Fruit fly (Drosophila melanogaster) whole organism, embryonic: Measurements from ENCODE around the gene CG6094.

ENCODE experiments used
- Abd-B ChIP-seq: fragments of 200-800 bp; sonication (Bioruptor generic); optimal IDR thresholded peaks from 2 replicates; lab custom pipeline; 2018; ENCODE audit warnings: missing biosample characterization, mild to moderate bottlenecking, missing genetic modification characterization, moderate library complexity
- Bgb ChIP-seq: fragments of 200-800 bp; sonication (Bioruptor generic); IDR thresholded peaks from 2 replicates; pipeline ENCODE4 v1.3.6; 2022; ENCODE audit warnings: missing biosample characterization, missing genetic modification characterization; ENCODE audit not compliant: partially characterized antibody
- Bteb2 ChIP-seq: fragments of 200-800 bp; sonication (Bioruptor generic); optimal IDR thresholded peaks from 2 replicates; lab custom pipeline; 2016; ENCODE audit warnings: missing biosample characterization, missing genetic modification characterization
- C15 ChIP-seq: fragments of 200-800 bp; sonication (Bioruptor generic); IDR thresholded peaks from 3 replicates; pipeline ENCODE4 v1.3.6; 2022; ENCODE audit warnings: missing biosample characterization, missing genetic modification characterization
- CG10321 ChIP-seq: fragments of 200-800 bp; sonication (Bioruptor generic); IDR thresholded peaks from 2 replicates; pipeline ENCODE4 v1.3.6; 2022; ENCODE audit warnings: missing biosample characterization, missing genetic modification characterization
- CG10565 ChIP-seq: fragments of 200-800 bp; sonication (Bioruptor generic); optimal IDR thresholded peaks from 3 replicates; lab custom pipeline; 2016; ENCODE audit warnings: missing biosample characterization, mild to moderate bottlenecking, missing genetic modification characterization
- CG12104 ChIP-seq: fragments of 200-800 bp; sonication (Bioruptor generic); optimal IDR thresholded peaks from 3 replicates; lab custom pipeline; 2016; ENCODE audit warnings: missing biosample characterization, missing genetic modification characterization
- CG12219 ChIP-seq: fragments of 200-800 bp; sonication (Bioruptor generic); optimal IDR thresholded peaks from 3 replicates; lab custom pipeline; 2018; ENCODE audit warnings: missing biosample characterization, mild to moderate bottlenecking, missing genetic modification characterization
- CG12942 ChIP-seq: fragments of 200-800 bp; sonication (Bioruptor generic); optimal IDR thresholded peaks from 3 replicates; lab custom pipeline; 2016; ENCODE audit warnings: missing biosample characterization, missing genetic modification characterization
- CG13123 ChIP-seq: fragments of 200-800 bp; sonication (Bioruptor generic); optimal IDR thresholded peaks from 2 replicates; lab custom pipeline; 2016; ENCODE audit warnings: missing biosample characterization, missing genetic modification characterization
- CG14050 ChIP-seq: fragments of 200-800 bp; sonication (Bioruptor generic); IDR thresholded peaks from 3 replicates; pipeline ENCODE4 v1.3.6; 2022; ENCODE audit warnings: missing biosample characterization, missing genetic modification characterization
- CG1647 ChIP-seq: fragments of 200-800 bp; sonication (Bioruptor generic); optimal IDR thresholded peaks from 3 replicates; lab custom pipeline; 2016; ENCODE audit warnings: missing biosample characterization, missing genetic modification characterization
- CG16813 ChIP-seq: fragments of 200-800 bp; sonication (Bioruptor generic); IDR thresholded peaks from 3 replicates; pipeline ENCODE4 v1.3.6; 2022; ENCODE audit warnings: missing biosample characterization, missing genetic modification characterization; ENCODE audit not compliant: partially characterized antibody
- CG2678 ChIP-seq: fragments of 200-800 bp; sonication (Bioruptor generic); optimal IDR thresholded peaks from 3 replicates; lab custom pipeline; 2019; ENCODE audit warnings: missing biosample characterization, mild to moderate bottlenecking, missing genetic modification characterization, moderate library complexity
- CG3281 ChIP-seq: fragments of 200-800 bp; sonication (Bioruptor generic); optimal IDR thresholded peaks from 3 replicates; lab custom pipeline; 2017; ENCODE audit warnings: missing biosample characterization, mild to moderate bottlenecking, missing genetic modification characterization
- CG33213 ChIP-seq: fragments of 200-800 bp; sonication (Bioruptor generic); optimal IDR thresholded peaks from 3 replicates; lab custom pipeline; 2016; ENCODE audit warnings: missing biosample characterization, missing genetic modification characterization
- CG34376 ChIP-seq: fragments of 200-800 bp; sonication (Bioruptor generic); optimal IDR thresholded peaks from 2 replicates; lab custom pipeline; 2018; ENCODE audit warnings: missing biosample characterization, mild to moderate bottlenecking, missing genetic modification characterization
- CG43689 ChIP-seq: fragments of 200-800 bp; sonication (Bioruptor generic); IDR thresholded peaks from 2 replicates; pipeline ENCODE4 v1.3.6; 2022; ENCODE audit warnings: missing biosample characterization, missing genetic modification characterization
- CG4404 ChIP-seq: fragments of 200-800 bp; sonication (Bioruptor generic); IDR thresholded peaks from 2 replicates; pipeline ENCODE4 v1.3.6; 2022; ENCODE audit warnings: missing biosample characterization, missing genetic modification characterization
- CG5180 ChIP-seq: fragments of 200-800 bp; sonication (Bioruptor generic); optimal IDR thresholded peaks from 3 replicates; lab custom pipeline; 2017; ENCODE audit warnings: missing biosample characterization, missing genetic modification characterization, mild to moderate bottlenecking, moderate library complexity, missing genetic modification reagents
- CG6175 ChIP-seq: fragments of 200-800 bp; sonication (Bioruptor generic); IDR thresholded peaks from 3 replicates; pipeline ENCODE4 v1.3.6; 2022; ENCODE audit warnings: missing biosample characterization, missing genetic modification characterization
- CG7556 ChIP-seq: fragments of 200-800 bp; sonication (Bioruptor generic); optimal IDR thresholded peaks from 2 replicates; lab custom pipeline; 2017; ENCODE audit warnings: missing biosample characterization, mild to moderate bottlenecking, missing genetic modification characterization
- CG8944 ChIP-seq: fragments of 200-800 bp; sonication (Bioruptor generic); optimal IDR thresholded peaks from 3 replicates; lab custom pipeline; 2016; ENCODE audit warnings: missing biosample characterization, missing genetic modification characterization
- CHES-1-like ChIP-seq: fragments of 200-800 bp; sonication (Bioruptor generic); optimal IDR thresholded peaks from 2 replicates; lab custom pipeline; 2016; ENCODE audit warnings: missing biosample characterization, missing genetic modification characterization
- Doc3 ChIP-seq: fragments of 200-800 bp; sonication (Bioruptor generic); IDR thresholded peaks from 3 replicates; pipeline ENCODE4 v1.3.6; 2022; ENCODE audit warnings: missing biosample characterization, missing genetic modification characterization; ENCODE audit not compliant: partially characterized antibody
- Drgx ChIP-seq: fragments of 200-800 bp; sonication (Bioruptor generic); IDR thresholded peaks from 2 replicates; pipeline ENCODE4 v1.3.6; 2022; ENCODE audit warnings: missing biosample characterization, missing genetic modification characterization
- H2.0 ChIP-seq: fragments of 200-800 bp; sonication (Bioruptor generic); IDR thresholded peaks from 2 replicates; pipeline ENCODE4 v1.3.6; 2022; ENCODE audit warnings: missing biosample characterization, missing genetic modification characterization
- Hr39 ChIP-seq: fragments of >200 bp; optimal IDR thresholded peaks from 2 replicates; lab custom pipeline; 2017
- Hr78 ChIP-seq, 2 experiments: fragments of 200-800 bp in 1 of 2; fragments of >200 bp in 1 of 2; sonication (Bioruptor generic) in 1 of 2; optimal IDR thresholded peaks; 2 replicates each; lab custom pipeline; 2017 to 2019; ENCODE audit warnings: missing biosample characterization in 2 of 2, missing genetic modification characterization in 2 of 2, mild to moderate bottlenecking in 1 of 2, moderate library complexity in 1 of 2
- Mad ChIP-seq: fragments of 200-800 bp; sonication (Bioruptor generic); optimal IDR thresholded peaks from 2 replicates; lab custom pipeline; 2016; ENCODE audit warnings: missing biosample characterization, missing genetic modification characterization
- Mrtf ChIP-seq: fragments of 200-800 bp; sonication (Bioruptor generic); IDR thresholded peaks from 3 replicates; pipeline ENCODE4 v1.3.6; 2022; ENCODE audit warnings: missing biosample characterization, missing genetic modification characterization
- NK7.1 ChIP-seq: fragments of 200-800 bp; sonication (Bioruptor generic); optimal IDR thresholded peaks from 3 replicates; lab custom pipeline; 2016; ENCODE audit warnings: missing biosample characterization, missing genetic modification characterization
- Oaz ChIP-seq: fragments of 200-800 bp; sonication (Bioruptor generic); IDR thresholded peaks from 2 replicates; pipeline ENCODE4 v1.3.6; 2022; ENCODE audit warnings: missing biosample characterization, missing genetic modification characterization
- Pdp1 ChIP-seq, 2 experiments: fragments of 200-800 bp; sonication (Bioruptor generic); optimal IDR thresholded peaks; 3 replicates each; lab custom pipeline; 2016; ENCODE audit warnings: missing biosample characterization in 2 of 2, missing genetic modification characterization in 2 of 2, mild to moderate bottlenecking in 1 of 2, moderate library complexity in 1 of 2
- Rfx ChIP-seq: fragments of 200-800 bp; sonication (Bioruptor generic); IDR thresholded peaks from 2 replicates; pipeline ENCODE4 v1.3.6; 2022; ENCODE audit warnings: missing biosample characterization, missing genetic modification characterization
- Sry-β ChIP-seq: fragments of 200-800 bp; sonication (Bioruptor generic); optimal IDR thresholded peaks from 2 replicates; lab custom pipeline; 2018; ENCODE audit warnings: missing biosample characterization, mild to moderate bottlenecking, missing genetic modification characterization, moderate library complexity
- al ChIP-seq: fragments of 200-800 bp; sonication (Bioruptor generic); IDR thresholded peaks from 2 replicates; pipeline ENCODE4 v1.3.6; 2022; ENCODE audit warnings: missing biosample characterization, missing genetic modification characterization
- ara ChIP-seq: fragments of 200-800 bp; sonication (Bioruptor generic); IDR thresholded peaks from 2 replicates; pipeline ENCODE4 v1.3.6; 2022; ENCODE audit warnings: missing biosample characterization, missing genetic modification characterization
- fd102C ChIP-seq: fragments of 200-800 bp; sonication (Bioruptor generic); optimal IDR thresholded peaks from 2 replicates; lab custom pipeline; 2018; ENCODE audit warnings: missing biosample characterization, mild to moderate bottlenecking, missing genetic modification characterization, moderate library complexity
- hth ChIP-seq: fragments of >200 bp; optimal IDR thresholded peaks from 2 replicates; lab custom pipeline; 2017; ENCODE audit warnings: inconsistent platforms
- knrl ChIP-seq: fragments of 200-800 bp; sonication (Bioruptor generic); IDR thresholded peaks from 3 replicates; pipeline ENCODE4 v1.3.6; 2022; ENCODE audit warnings: missing biosample characterization, missing genetic modification characterization; ENCODE audit not compliant: partially characterized antibody
- lilli ChIP-seq: fragments of 200-800 bp; sonication (Bioruptor generic); optimal IDR thresholded peaks from 3 replicates; lab custom pipeline; 2016; ENCODE audit warnings: missing biosample characterization, missing genetic modification characterization
- lov ChIP-seq, 2 experiments: fragments of 200-800 bp in 1 of 2; fragments of >200 bp in 1 of 2; sonication (Bioruptor generic) in 1 of 2; IDR thresholded peaks in 1 of 2; optimal IDR thresholded peaks in 1 of 2; 2 replicates in 1 of 2; 3 replicates in 1 of 2; pipeline versions ENCODE4 v1.3.6 to Lab custom; 2017 to 2022; ENCODE audit warnings: missing biosample characterization in 1 of 2, missing genetic modification characterization in 1 of 2
- mirr ChIP-seq: fragments of 200-800 bp; sonication (Bioruptor generic); optimal IDR thresholded peaks from 3 replicates; lab custom pipeline; 2018; ENCODE audit warnings: missing biosample characterization, mild to moderate bottlenecking, missing genetic modification characterization
- nerfin-2 ChIP-seq: fragments of 200-800 bp; sonication (Bioruptor generic); IDR thresholded peaks from 2 replicates; pipeline ENCODE4 v1.3.6; 2022; ENCODE audit warnings: missing biosample characterization, missing genetic modification characterization; ENCODE audit not compliant: partially characterized antibody
- rib ChIP-seq: fragments of 200-800 bp; sonication (Bioruptor generic); IDR thresholded peaks from 2 replicates; pipeline ENCODE4 v1.3.6; 2022; ENCODE audit warnings: missing biosample characterization, missing genetic modification characterization
- ro ChIP-seq: fragments of 200-800 bp; sonication (Bioruptor generic); IDR thresholded peaks from 2 replicates; pipeline ENCODE4 v1.3.6; 2022; ENCODE audit warnings: missing biosample characterization, missing genetic modification characterization
- slbo ChIP-seq: fragments of 200-800 bp; sonication (Bioruptor generic); IDR thresholded peaks from 2 replicates; pipeline ENCODE4 v1.3.6; 2022; ENCODE audit warnings: missing biosample characterization, missing genetic modification characterization
- tna ChIP-seq: fragments of 200-800 bp; sonication (Bioruptor generic); IDR thresholded peaks from 2 replicates; pipeline ENCODE4 v1.3.6; 2022; ENCODE audit warnings: missing biosample characterization, missing genetic modification characterization; ENCODE audit not compliant: partially characterized antibody
- twi ChIP-seq: fragments of 200-800 bp; optimal IDR thresholded peaks from 2 replicates; lab custom pipeline; 2019; ENCODE audit warnings: missing biosample characterization, mild to moderate bottlenecking, missing genetic modification characterization, moderate library complexity

CG6094 gene

dm6 chr2L:10543048-10543752 lies 36.3 kb downstream of the CG6094 start (continued):
- TF ChIP-seq Abd-B (GFP tag; lab: Kevin White, UChicago) (peak; percentile 7), H2.0 (GFP tag; lab: Robert Waterston, UW) (peak; percentile 16; the same call in 1 of the 2 replicates), CG13123 (GFP tag; lab: Kevin White, UChicago) (no peak), tna (no peak), CG33213 (GFP tag; lab: Kevin White, UChicago) (no peak), CHES-1-like (GFP tag; lab: Kevin White, UChicago) (no peak), CG8944 (no peak), CG12104 (GFP tag; lab: Kevin White, UChicago) (peak; percentile 18), CG4404 (GFP tag; lab: Robert Waterston, UW) (no peak), CG12942 (GFP tag; lab: Kevin White, UChicago) (no peak), hth (lab: Kevin White, UChicago) (no peak), Sry-β (no peak), Bgb (GFP tag; lab: Robert Waterston, UW) (no peak), CG16813 (GFP tag; lab: Robert Waterston, UW) (no peak), Rfx (GFP tag; lab: Robert Waterston, UW) (no peak), CG43689 (GFP tag; lab: Robert Waterston, UW) (no peak), NK7.1 (GFP tag; lab: Kevin White, UChicago) (no peak), CG6175 (GFP tag; lab: Robert Waterston, UW) (no peak), knrl (GFP tag; lab: Robert Waterston, UW) (no peak), Pdp1 (GFP tag; optimal IDR thresholded peaks at IDR 0.05; lab: Kevin White, UChicago) (no peak), CG34376 (no peak), Hr39 (lab: Kevin White, UChicago) (no peak), ro (GFP tag; lab: Robert Waterston, UW) (no peak), CG10321 (GFP tag; lab: Robert Waterston, UW) (no peak), CG2678 (peak; percentile 69), Mad (GFP tag; lab: Kevin White, UChicago) (no peak), CG5180 (GFP tag; lab: Kevin White, UChicago) (no peak), lov (optimal IDR thresholded peaks at IDR 0.05; lab: Kevin White, UChicago) (no peak), lov (GFP tag; IDR thresholded peaks at IDR 0.05; lab: Robert Waterston, UW) (no peak), Drgx (no peak), Bteb2 (no peak), fd102C (no peak), CG7556 (GFP tag; lab: Kevin White, UChicago) (peak; percentile 50), CG1647 (GFP tag; lab: Kevin White, UChicago) (no peak), Hr78 (GFP tag; optimal IDR thresholded peaks at IDR 0.05; lab: Kevin White, UChicago) (peak in 1 of 2 experiments; percentile 90), CG3281 (GFP tag; lab: Kevin White, UChicago) (no peak), Oaz (GFP tag; lab: Robert Waterston, UW) (no peak), CG14050 (GFP tag; lab: Robert Waterston, UW) (no peak), al (GFP tag; lab: Robert Waterston, UW) (no peak), mirr (GFP tag; lab: Kevin White, UChicago) (no peak), Mrtf (GFP tag; lab: Robert Waterston, UW) (no peak), lilli (GFP tag; lab: Kevin White, UChicago) (no peak), C15 (GFP tag; lab: Robert Waterston, UW) (no peak), twi (tag; lab: Kevin White, UChicago) (peak; percentile 18), nerfin-2 (no peak), CG10565 (GFP tag; lab: Kevin White, UChicago) (no peak), ara (peak; percentile 46; the same call in 1 of the 2 replicates), CG12219 (GFP tag; lab: Kevin White, UChicago) (peak; percentile 5), slbo (GFP tag; lab: Robert Waterston, UW) (no peak), Doc3 (no peak), rib (GFP tag; lab: Robert Waterston, UW) (no peak)
